Worm (Caenorhabditis elegans) whole organism, L4 larva: ENCODE data around the gene hap-1.

Source experiments
- R02D3.7 ChIP-seq: fragments of 150-350 bp; sonication (generic microtip); optimal IDR thresholded peaks from 3 replicates; lab custom pipeline; 2014; ENCODE audit warnings: missing biosample characterization, missing genetic modification characterization
- T20F7.1 ChIP-seq: fragments of 200-800 bp; sonication (Bioruptor generic); optimal IDR thresholded peaks from 2 replicates; lab custom pipeline; 2018; ENCODE audit warnings: mild to moderate bottlenecking, missing genetic modification characterization, missing compliant biosample characterization
- T26A8.4 ChIP-seq: fragments of 200-800 bp; sonication (Bioruptor generic); IDR thresholded peaks from 2 replicates; pipeline ENCODE4 v1.3.6; 2022; ENCODE audit warnings: missing genetic modification characterization, missing compliant biosample characterization
- Y48G9A.11 ChIP-seq: fragments of 200-800 bp; sonication (Bioruptor generic); IDR thresholded peaks from 2 replicates; pipeline ENCODE4 v1.3.6; 2022; ENCODE audit warnings: missing genetic modification reagents, missing genetic modification characterization, missing compliant biosample characterization
- aly-2 ChIP-seq: sonication (generic microtip); optimal IDR thresholded peaks from 2 replicates; lab custom pipeline; 2018; ENCODE audit warnings: missing biosample characterization, missing genetic modification characterization
- ama-1 ChIP-seq: fragments of 150-350 bp; optimal IDR thresholded peaks from 2 replicates; lab custom pipeline; 2014; ENCODE audit warnings: inconsistent platforms, mixed read lengths
- ctbp-1 ChIP-seq: fragments of 200-800 bp; sonication (Bioruptor generic); IDR thresholded peaks from 2 replicates; pipeline ENCODE4 v1.3.6; 2022; ENCODE audit warnings: missing genetic modification reagents, missing genetic modification characterization, missing compliant biosample characterization
- daf-8 ChIP-seq: fragments of 200-800 bp; sonication (Bioruptor generic); IDR thresholded peaks from 2 replicates; pipeline ENCODE4 v1.3.6; 2022; ENCODE audit warnings: missing genetic modification characterization, missing compliant biosample characterization
- fkh-10 ChIP-seq: fragments of 150-350 bp; optimal IDR thresholded peaks from 2 replicates; lab custom pipeline; 2014; ENCODE audit warnings: missing biosample characterization, missing genetic modification reagents, missing genetic modification characterization
- hlh-11 ChIP-seq: fragments of 200-800 bp; sonication (Bioruptor generic); optimal IDR thresholded peaks from 2 replicates; lab custom pipeline; 2018; ENCODE audit warnings: mild to moderate bottlenecking, missing genetic modification characterization, missing compliant biosample characterization
- lin-15B ChIP-seq: fragments of 150-350 bp; sonication (generic microtip); optimal IDR thresholded peaks from 3 replicates; lab custom pipeline; 2014; ENCODE audit warnings: missing biosample characterization, missing genetic modification characterization
- lin-39 ChIP-seq: fragments of 150-350 bp; optimal IDR thresholded peaks from 2 replicates; lab custom pipeline; 2014; ENCODE audit warnings: missing biosample characterization, missing genetic modification reagents, missing genetic modification characterization
- lir-3 ChIP-seq: sonication (generic microtip); optimal IDR thresholded peaks from 2 replicates; lab custom pipeline; 2016; ENCODE audit warnings: mild to moderate bottlenecking, missing genetic modification characterization, missing compliant biosample characterization
- lsy-2 ChIP-seq, 2 experiments: fragments of 150-350 bp in 1 of 2; sonication (generic microtip) in 1 of 2; optimal IDR thresholded peaks; 2 replicates each; lab custom pipeline; 2014 to 2017; ENCODE audit warnings: missing biosample characterization in 2 of 2, missing genetic modification characterization in 2 of 2
- mdt-29 ChIP-seq: fragments of 200-800 bp; sonication (Bioruptor generic); IDR thresholded peaks from 2 replicates; pipeline ENCODE4 v1.3.6; 2022; ENCODE audit warnings: missing genetic modification reagents, missing genetic modification characterization, missing compliant biosample characterization
- mxl-3 ChIP-seq: fragments of 200-800 bp; sonication (Bioruptor generic); optimal IDR thresholded peaks from 2 replicates; lab custom pipeline; 2018; ENCODE audit warnings: mild to moderate bottlenecking, missing genetic modification characterization, missing compliant biosample characterization
- nhr-10 ChIP-seq: fragments of 150-350 bp; optimal IDR thresholded peaks from 2 replicates; lab custom pipeline; 2014; ENCODE audit warnings: missing biosample characterization, missing genetic modification characterization
- nhr-28 ChIP-seq: fragments of 150-350 bp; optimal IDR thresholded peaks from 2 replicates; lab custom pipeline; 2014; ENCODE audit warnings: missing biosample characterization, missing genetic modification characterization
- nhr-42 ChIP-seq: fragments of 200-800 bp; sonication (Bioruptor generic); IDR thresholded peaks from 2 replicates; pipeline ENCODE4 v1.3.6; 2022; ENCODE audit warnings: missing genetic modification characterization, missing compliant biosample characterization
- pha-4 ChIP-seq, 2 experiments: fragments of 150-350 bp in 1 of 2; fragments of 200-800 bp in 1 of 2; sonication (Bioruptor generic) in 1 of 2; IDR thresholded peaks in 1 of 2; optimal IDR thresholded peaks in 1 of 2; 2 replicates each; pipeline versions ENCODE4 v1.3.6 to Lab custom; 2014 to 2022; ENCODE audit warnings: missing genetic modification characterization in 2 of 2, missing genetic modification reagents in 2 of 2, missing biosample characterization in 1 of 2, missing compliant biosample characterization in 1 of 2
- php-3 ChIP-seq: fragments of 200-800 bp; sonication (Bioruptor generic); IDR thresholded peaks from 2 replicates; pipeline ENCODE4 v1.3.6; 2022; ENCODE audit warnings: missing genetic modification reagents, missing genetic modification characterization, missing compliant biosample characterization
- snpc-1.2 ChIP-seq: fragments of 200-800 bp; sonication (Bioruptor generic); IDR thresholded peaks from 2 replicates; pipeline ENCODE4 v1.3.6; 2022; ENCODE audit warnings: missing genetic modification reagents, missing genetic modification characterization, missing compliant biosample characterization
- snpc-4 ChIP-seq: fragments of 150-350 bp; optimal IDR thresholded peaks from 2 replicates; lab custom pipeline; 2014; ENCODE audit warnings: missing biosample characterization, missing genetic modification characterization
- spr-1 ChIP-seq: sonication (generic microtip); optimal IDR thresholded peaks from 2 replicates; lab custom pipeline; 2016; ENCODE audit warnings: mild to moderate bottlenecking, missing genetic modification characterization, missing compliant biosample characterization
- tag-97 ChIP-seq: fragments of 200-800 bp; sonication (Bioruptor generic); IDR thresholded peaks from 2 replicates; pipeline ENCODE4 v1.3.6; 2022; ENCODE audit warnings: missing genetic modification characterization, missing compliant biosample characterization
- unc-39 ChIP-seq: sonication (generic microtip); optimal IDR thresholded peaks from 2 replicates; lab custom pipeline; 2017; ENCODE audit warnings: missing biosample characterization, missing genetic modification characterization
- unc-62 ChIP-seq, 3 experiments: fragments of 150-350 bp in 1 of 3; sonication (generic microtip); optimal IDR thresholded peaks in 2 of 3; peaks in 1 of 3; 1 replicate in 1 of 3; 2 replicates in 2 of 3; lab custom pipeline; 2014 to 2017; ENCODE audit warnings: missing biosample characterization in 3 of 3, missing genetic modification characterization in 3 of 3, missing genetic modification reagents in 3 of 3, missing genotype in 1 of 3
- ztf-11 ChIP-seq: fragments of 150-350 bp; optimal IDR thresholded peaks from 2 replicates; lab custom pipeline; 2014; ENCODE audit warnings: missing biosample characterization, missing genetic modification characterization

hap-1 gene

DNA sequence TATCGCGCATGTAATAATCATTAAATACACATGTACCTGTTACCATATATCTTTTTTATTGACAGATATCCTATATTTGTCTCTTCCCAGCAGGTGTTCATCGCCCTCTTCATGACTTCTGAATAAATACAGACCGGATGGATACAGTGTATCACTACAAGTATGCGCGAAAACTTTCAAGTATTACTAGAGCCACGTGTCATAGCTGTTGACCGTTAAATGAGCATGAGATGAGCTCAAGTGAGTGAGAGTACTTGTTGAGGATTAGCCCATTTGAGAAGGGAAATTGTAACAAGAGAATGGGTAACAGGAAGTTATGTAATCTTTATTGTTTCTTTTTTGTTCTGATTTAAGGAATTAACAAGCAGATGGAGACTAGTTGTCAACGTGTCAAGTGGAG, 18.7 kb upstream of the hap-1 start:
- TF ChIP-seq mxl-3 (GFP tag; lab: Kevin White, UChicago) (no peak), nhr-10 (no peak), R02D3.7 (no peak), lin-15B (tag; lab: Kevin White, UChicago) (no peak), php-3 (GFP tag; lab: Robert Waterston, UW) (no peak), pha-4 (GFP tag; IDR thresholded peaks at IDR 0.05; lab: Robert Waterston, UW) (no peak), pha-4 (tag; optimal IDR thresholded peaks at IDR 0.05; lab: Kevin White, UChicago) (no peak), snpc-1.2 (GFP tag; lab: Robert Waterston, UW) (no peak), nhr-28 (tag; lab: Kevin White, UChicago) (no peak), lir-3 (tag; lab: Kevin White, UChicago) (no peak)

DNA sequence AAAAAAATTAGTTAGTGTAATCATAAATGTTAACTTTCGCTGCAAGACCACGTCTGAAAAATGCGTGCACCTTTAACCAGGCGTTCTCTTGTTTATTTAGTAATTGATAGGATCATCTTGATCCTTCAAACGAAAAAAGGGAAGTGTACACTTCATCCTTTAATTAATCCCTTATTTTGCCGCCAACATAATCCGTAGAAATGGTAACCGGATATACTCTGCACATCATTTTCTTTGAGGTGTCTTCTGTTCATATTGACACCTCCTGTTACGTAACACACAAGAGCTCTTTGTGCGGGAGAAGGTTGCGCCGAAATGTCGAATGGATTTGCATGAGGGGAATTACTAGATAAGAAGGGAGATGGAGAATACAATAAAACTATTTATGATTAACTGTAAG, 15.0 kb upstream of the hap-1 start:
- no peak for TF ChIP-seq T26A8.4 (GFP tag; lab: Robert Waterston, UW)
- TF ChIP-seq hlh-11 (tag; lab: Kevin White, UChicago), result no peak
- TF ChIP-seq unc-62 (GFP tag; optimal IDR thresholded peaks at IDR 0.05 in 1 of 2; lab: Kevin White, UChicago), result peak in 1 of 2 experiments; percentile 8
- TF ChIP-seq unc-62 (tag; optimal IDR thresholded peaks at IDR 0.05; lab: Kevin White, UChicago), result no peak
- TF ChIP-seq daf-8 (GFP tag; lab: Robert Waterston, UW), result no peak

DNA sequence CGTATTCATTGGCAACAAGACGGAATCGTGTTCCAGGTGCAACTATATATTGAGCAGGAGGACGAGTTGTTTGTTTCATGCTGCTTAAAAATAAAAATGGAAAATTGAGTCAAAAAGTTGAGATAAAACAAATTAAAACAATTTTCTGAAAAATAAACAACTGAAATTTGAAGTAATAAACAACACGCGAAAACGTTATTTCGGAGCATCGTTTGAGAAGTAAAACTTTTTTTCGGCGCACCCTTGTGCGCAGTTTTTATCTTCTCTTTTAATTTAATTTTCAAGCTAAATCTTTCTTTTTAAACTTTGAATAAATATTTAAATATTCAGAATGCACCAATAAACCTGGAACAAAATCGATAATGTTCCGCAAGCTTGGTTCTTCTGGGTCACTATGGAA, 9.6 kb upstream of the hap-1 start, which contains the start of the genes sumv-1 and gop-1:
sumv-1 (minus strand) TSS at position 80 of the 400 bp plus-strand sequence.
gop-1 (plus strand) TSS at position 331 of the 400 bp plus-strand sequence.
- TF ChIP-seq T20F7.1 (peak; percentile 88), lin-39 (tag; lab: Kevin White, UChicago) (no peak), unc-62 (GFP tag; optimal IDR thresholded peaks at IDR 0.05 in 1 of 2; lab: Kevin White, UChicago) (no peak), unc-62 (tag; optimal IDR thresholded peaks at IDR 0.05; lab: Kevin White, UChicago) (no peak), Y48G9A.11 (GFP tag; lab: Robert Waterston, UW) (no peak), ctbp-1 (GFP tag; lab: Robert Waterston, UW) (no peak), R02D3.7 (no peak)
- TF ChIP-seq, all 104 proteins: peak for 1

DNA sequence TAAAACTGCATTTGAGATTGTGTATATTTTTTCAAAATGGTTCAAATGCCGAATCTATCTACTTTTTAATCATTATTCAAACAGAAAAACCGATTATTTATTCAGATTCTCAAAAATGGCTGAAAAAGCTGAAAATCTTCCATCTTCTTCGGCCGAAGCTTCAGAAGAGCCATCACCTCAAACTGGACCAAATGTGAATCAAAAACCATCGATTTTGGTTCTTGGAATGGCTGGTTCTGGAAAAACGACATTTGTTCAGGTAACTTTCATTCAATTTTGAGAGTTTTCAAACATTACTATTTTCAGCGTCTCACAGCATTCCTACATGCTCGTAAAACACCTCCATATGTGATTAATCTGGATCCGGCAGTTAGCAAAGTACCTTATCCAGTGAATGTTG, 4.8 kb upstream of the hap-1 start, which contains the start of gene gop-2:
gop-2 (plus strand) TSS at position 106 of the 400 bp plus-strand sequence.
- TF ChIP-seq aly-2 (tag; lab: Kevin White, UChicago), result no peak
- no peak for TF ChIP-seq unc-39 (tag; lab: Kevin White, UChicago)
- peak; percentile 24 for TF ChIP-seq ama-1 (lab: Kevin White, UChicago)
- peak in 1 of 2 experiments; percentile 92 for TF ChIP-seq unc-62 (GFP tag; optimal IDR thresholded peaks at IDR 0.05 in 1 of 2; lab: Kevin White, UChicago)
- no peak for TF ChIP-seq unc-62 (tag; optimal IDR thresholded peaks at IDR 0.05; lab: Kevin White, UChicago)

DNA sequence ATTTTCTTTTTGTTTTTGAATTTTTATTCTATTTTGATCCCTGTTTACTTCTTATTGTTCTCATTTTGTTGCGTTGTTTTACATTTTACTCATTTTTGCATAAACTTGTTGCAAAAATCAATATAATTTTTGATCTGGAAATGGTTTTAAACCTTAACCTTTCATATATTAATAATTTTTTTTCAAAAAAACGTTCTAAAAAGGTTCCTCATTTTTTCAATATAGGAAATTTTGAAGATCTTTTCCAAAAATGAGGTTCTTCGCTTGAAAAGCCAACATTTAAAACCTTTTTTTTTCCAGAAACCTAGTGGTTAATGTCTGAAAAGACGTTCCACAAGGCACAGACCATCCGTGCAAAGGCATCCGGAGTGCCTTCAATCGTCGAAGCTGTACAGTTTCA, 3.3 kb upstream of the hap-1 start, which contains the start of gene gop-3:
gop-3 (plus strand) TSS at position 301 of the 400 bp plus-strand sequence.
- TF ChIP-seq tag-97 (GFP tag; lab: Robert Waterston, UW) (no peak), nhr-42 (GFP tag; lab: Robert Waterston, UW) (no peak), fkh-10 (no peak), lsy-2 (tag; optimal IDR thresholded peaks at IDR 0.05; lab: Kevin White, UChicago) (no peak)

DNA sequence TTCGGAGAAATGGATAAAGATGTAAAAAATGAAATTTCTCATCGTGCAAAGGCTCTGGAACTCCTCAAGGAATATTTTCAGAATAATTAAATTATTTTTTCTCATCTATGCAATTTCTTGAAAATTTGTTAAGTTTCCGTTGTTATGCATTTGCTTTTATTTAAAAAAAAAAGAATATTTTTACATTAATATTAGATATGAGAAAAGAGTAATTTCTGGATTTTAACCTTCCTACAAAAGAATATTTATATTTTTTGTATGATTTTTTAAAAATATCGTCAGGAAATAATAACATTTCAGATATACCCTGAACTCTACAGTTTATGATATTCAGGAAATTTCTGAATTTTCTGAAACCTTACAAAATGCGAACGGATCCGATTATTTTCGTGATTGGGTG, 1.1 kb downstream of the hap-1 start, which contains the start of gene gro-1:
gro-1 (plus strand) TSS at position 301 of the 400 bp plus-strand sequence.
- TF ChIP-seq T26A8.4 (GFP tag; lab: Robert Waterston, UW) (no peak), ztf-11 (tag; lab: Kevin White, UChicago) (no peak), snpc-4 (tag; lab: Kevin White, UChicago) (no peak), nhr-28 (tag; lab: Kevin White, UChicago) (no peak), spr-1 (tag; lab: Kevin White, UChicago) (no peak), unc-62 (GFP tag; optimal IDR thresholded peaks at IDR 0.05 in 1 of 2; lab: Kevin White, UChicago) (peak in 1 of 2 experiments; percentile 17), unc-62 (tag; optimal IDR thresholded peaks at IDR 0.05; lab: Kevin White, UChicago) (no peak), mdt-29 (GFP tag; lab: Robert Waterston, UW) (no peak)
